Fruit fly (Drosophila melanogaster) whole organism, embryonic: ENCODE data around the gene Kah.

Experiments used
- CG10366 ChIP-seq: fragments of 200-800 bp; sonication (Bioruptor generic); IDR thresholded peaks from 2 replicates; pipeline ENCODE4 v1.3.6; 2022; ENCODE audit warnings: missing biosample characterization, missing genetic modification characterization
- CG10959 ChIP-seq: fragments of 200-800 bp; sonication (Bioruptor generic); IDR thresholded peaks from 2 replicates; pipeline ENCODE4 v1.3.6; 2022; ENCODE audit warnings: missing biosample characterization, missing genetic modification characterization
- CG11560 ChIP-seq: fragments of 200-800 bp; sonication (Bioruptor generic); IDR thresholded peaks from 3 replicates; pipeline ENCODE4 v1.3.6; 2022; ENCODE audit warnings: missing biosample characterization, missing genetic modification characterization
- CG12071 ChIP-seq: fragments of 200-800 bp; sonication (Bioruptor generic); optimal IDR thresholded peaks from 3 replicates; lab custom pipeline; 2018; ENCODE audit warnings: missing biosample characterization, mild to moderate bottlenecking, missing genetic modification characterization
- CG13296 ChIP-seq: fragments of 200-800 bp; sonication (Bioruptor generic); optimal IDR thresholded peaks from 3 replicates; lab custom pipeline; 2018; ENCODE audit warnings: missing biosample characterization, mild to moderate bottlenecking, missing genetic modification characterization
- CG13624 ChIP-seq: fragments of 200-800 bp; sonication (Bioruptor generic); optimal IDR thresholded peaks from 2 replicates; lab custom pipeline; 2016; ENCODE audit warnings: missing biosample characterization, missing genetic modification characterization
- CG15011 ChIP-seq: fragments of 200-800 bp; sonication (Bioruptor generic); optimal IDR thresholded peaks from 3 replicates; lab custom pipeline; 2018; ENCODE audit warnings: missing biosample characterization, mild to moderate bottlenecking, missing genetic modification characterization
- CG15514 ChIP-seq: fragments of 200-800 bp; sonication (Bioruptor generic); optimal IDR thresholded peaks from 3 replicates; lab custom pipeline; 2017; ENCODE audit warnings: missing biosample characterization, missing genetic modification characterization, mild to moderate bottlenecking, moderate library complexity, missing genetic modification reagents
- CG16815 ChIP-seq: fragments of 200-800 bp; sonication (Bioruptor generic); optimal IDR thresholded peaks from 3 replicates; lab custom pipeline; 2017; ENCODE audit warnings: missing biosample characterization, mild to moderate bottlenecking, missing genetic modification characterization
- CG17385 ChIP-seq: fragments of 200-800 bp; sonication (Bioruptor generic); optimal IDR thresholded peaks from 3 replicates; lab custom pipeline; 2018; ENCODE audit warnings: missing biosample characterization, mild to moderate bottlenecking, missing genetic modification characterization
- CG1832 ChIP-seq: fragments of 200-800 bp; sonication (Bioruptor generic); optimal IDR thresholded peaks from 2 replicates; lab custom pipeline; 2017; ENCODE audit warnings: missing biosample characterization, mild to moderate bottlenecking, missing genetic modification characterization, inconsistent platforms
- CG2875 ChIP-seq: fragments of 200-800 bp; sonication (Bioruptor generic); optimal IDR thresholded peaks from 2 replicates; lab custom pipeline; 2017; ENCODE audit warnings: missing biosample characterization, mild to moderate bottlenecking, missing genetic modification characterization, missing genetic modification reagents
- CG32532 ChIP-seq: fragments of 200-800 bp; sonication (Bioruptor generic); IDR thresholded peaks from 2 replicates; pipeline ENCODE4 v1.3.6; 2022; ENCODE audit warnings: missing biosample characterization, missing genetic modification characterization
- CG33557 ChIP-seq: fragments of 200-800 bp; sonication (Bioruptor generic); optimal IDR thresholded peaks from 2 replicates; lab custom pipeline; 2019; ENCODE audit warnings: missing biosample characterization, mild to moderate bottlenecking, missing genetic modification characterization, moderate library complexity
- CG34224 ChIP-seq: fragments of 200-800 bp; sonication (Bioruptor generic); IDR thresholded peaks from 3 replicates; pipeline ENCODE4 v1.3.6; 2022; ENCODE audit warnings: missing biosample characterization, missing genetic modification characterization; ENCODE audit not compliant: partially characterized antibody
- CG4328 ChIP-seq: fragments of 200-800 bp; sonication (Bioruptor generic); optimal IDR thresholded peaks from 3 replicates; lab custom pipeline; 2017; ENCODE audit warnings: missing biosample characterization, missing genetic modification reagents, missing genetic modification characterization
- CG5180 ChIP-seq: fragments of 200-800 bp; sonication (Bioruptor generic); optimal IDR thresholded peaks from 3 replicates; lab custom pipeline; 2017; ENCODE audit warnings: missing biosample characterization, missing genetic modification characterization, mild to moderate bottlenecking, moderate library complexity, missing genetic modification reagents
- CG6175 ChIP-seq: fragments of 200-800 bp; sonication (Bioruptor generic); IDR thresholded peaks from 3 replicates; pipeline ENCODE4 v1.3.6; 2022; ENCODE audit warnings: missing biosample characterization, missing genetic modification characterization
- CG7928 ChIP-seq: fragments of 200-800 bp; sonication (Bioruptor generic); optimal IDR thresholded peaks from 2 replicates; lab custom pipeline; 2017; ENCODE audit warnings: missing biosample characterization, mild to moderate bottlenecking, missing genetic modification characterization
- CHES-1-like ChIP-seq: fragments of 200-800 bp; sonication (Bioruptor generic); optimal IDR thresholded peaks from 2 replicates; lab custom pipeline; 2016; ENCODE audit warnings: missing biosample characterization, missing genetic modification characterization
- Dek ChIP-seq: fragments of 200-800 bp; sonication (Bioruptor generic); optimal IDR thresholded peaks from 3 replicates; lab custom pipeline; 2019; ENCODE audit warnings: missing biosample characterization, mild to moderate bottlenecking, missing genetic modification characterization, moderate library complexity
- ERR ChIP-seq: fragments of 200-800 bp; sonication (Bioruptor generic); optimal IDR thresholded peaks from 2 replicates; lab custom pipeline; 2016; ENCODE audit warnings: missing biosample characterization, missing genetic modification characterization
- Eip74EF ChIP-seq, 2 experiments: fragments of 200-800 bp in 1 of 2; fragments of >200 bp in 1 of 2; sonication (Bioruptor generic) in 1 of 2; optimal IDR thresholded peaks; 2 replicates each; lab custom pipeline; 2017 to 2019; ENCODE audit warnings: missing biosample characterization in 2 of 2, missing genetic modification characterization in 2 of 2, mild to moderate bottlenecking in 1 of 2, moderate library complexity in 1 of 2
- Elba2 ChIP-seq: fragments of 200-800 bp; sonication (Bioruptor generic); optimal IDR thresholded peaks from 3 replicates; lab custom pipeline; 2016; ENCODE audit warnings: missing biosample characterization, missing genetic modification characterization
- HmgD ChIP-seq: fragments of 200-800 bp; sonication (Bioruptor generic); optimal IDR thresholded peaks from 3 replicates; lab custom pipeline; 2016; ENCODE audit warnings: missing biosample characterization, missing genetic modification characterization
- Hmr ChIP-seq: fragments of 200-800 bp; sonication (Bioruptor generic); optimal IDR thresholded peaks from 3 replicates; lab custom pipeline; 2017; ENCODE audit warnings: mild to moderate bottlenecking, missing biosample characterization, missing genetic modification reagents, missing genetic modification characterization
- Hr3 ChIP-seq: fragments of 200-800 bp; sonication (Bioruptor generic); optimal IDR thresholded peaks from 3 replicates; lab custom pipeline; 2016; ENCODE audit warnings: missing biosample characterization, missing genetic modification characterization
- Hr51 ChIP-seq, 2 experiments: fragments of 200-800 bp; sonication (Bioruptor generic); optimal IDR thresholded peaks; 2 replicates in 1 of 2; 3 replicates in 1 of 2; lab custom pipeline; 2016 to 2018; ENCODE audit warnings: missing biosample characterization in 2 of 2, missing genetic modification characterization in 2 of 2, mild to moderate bottlenecking in 1 of 2, moderate library complexity in 1 of 2
- MTF-1 ChIP-seq: fragments of 200-800 bp; sonication (Bioruptor generic); optimal IDR thresholded peaks from 2 replicates; lab custom pipeline; 2018; ENCODE audit warnings: missing biosample characterization, mild to moderate bottlenecking, missing genetic modification characterization, borderline replicate concordance
- Meics ChIP-seq: fragments of 200-800 bp; sonication (Bioruptor generic); optimal IDR thresholded peaks from 2 replicates; lab custom pipeline; 2017; ENCODE audit warnings: missing biosample characterization, mild to moderate bottlenecking, missing genetic modification characterization
- Nf-YA ChIP-seq: fragments of 200-800 bp; sonication (Bioruptor generic); IDR thresholded peaks from 2 replicates; pipeline ENCODE4 v1.3.6; 2022; ENCODE audit warnings: missing biosample characterization, missing genetic modification characterization
- Ravus ChIP-seq: fragments of 200-800 bp; sonication (Bioruptor generic); IDR thresholded peaks from 2 replicates; pipeline ENCODE4 v1.3.6; 2022; ENCODE audit warnings: missing biosample characterization, missing genetic modification characterization
- Sry-δ ChIP-seq: fragments of 200-800 bp; sonication (Bioruptor generic); optimal IDR thresholded peaks from 2 replicates; lab custom pipeline; 2016; ENCODE audit warnings: missing biosample characterization, missing genetic modification characterization
- Xrp1 ChIP-seq: fragments of 200-800 bp; sonication (Bioruptor generic); IDR thresholded peaks from 2 replicates; pipeline ENCODE4 v1.3.6; 2022; ENCODE audit warnings: missing biosample characterization, missing genetic modification characterization
- ac ChIP-seq: fragments of 200-800 bp; sonication (Bioruptor generic); optimal IDR thresholded peaks from 3 replicates; lab custom pipeline; 2017; ENCODE audit warnings: missing biosample characterization, mild to moderate bottlenecking, missing genetic modification characterization
- ap ChIP-seq: fragments of 200-800 bp; sonication (Bioruptor generic); IDR thresholded peaks from 2 replicates; pipeline ENCODE4 v1.3.6; 2022; ENCODE audit warnings: missing biosample characterization, missing genetic modification characterization
- gro ChIP-seq: fragments of 200-800 bp; sonication (Bioruptor generic); optimal IDR thresholded peaks from 2 replicates; lab custom pipeline; 2016; ENCODE audit warnings: missing biosample characterization, missing genetic modification characterization
- hb ChIP-seq: fragments of 200-800 bp; sonication (Bioruptor generic); IDR thresholded peaks from 3 replicates; pipeline ENCODE4 v1.3.6; 2022; ENCODE audit warnings: missing biosample characterization, missing genetic modification characterization; ENCODE audit not compliant: partially characterized antibody
- p53 ChIP-seq: fragments of 200-800 bp; sonication (Bioruptor generic); optimal IDR thresholded peaks from 2 replicates; lab custom pipeline; 2016; ENCODE audit warnings: missing biosample characterization, missing genetic modification characterization
- sc ChIP-seq, 3 experiments: fragments of >200 bp in 2 of 3; fragments of 200-800 bp in 1 of 3; sonication (Bioruptor generic) in 1 of 3; optimal IDR thresholded peaks; 2 replicates in 2 of 3; 3 replicates in 1 of 3; lab custom pipeline; 2017; ENCODE audit warnings: mild to moderate bottlenecking in 1 of 3, missing biosample characterization in 1 of 3, missing genetic modification characterization in 1 of 3, missing genetic modification reagents in 1 of 3
- scrt ChIP-seq: fragments of 200-800 bp; sonication (Bioruptor generic); optimal IDR thresholded peaks from 2 replicates; lab custom pipeline; 2018; ENCODE audit warnings: missing biosample characterization, mild to moderate bottlenecking, missing genetic modification characterization, moderate library complexity
- seq ChIP-seq: fragments of 200-800 bp; sonication (Bioruptor generic); IDR thresholded peaks from 2 replicates; pipeline ENCODE4 v1.3.6; 2022; ENCODE audit warnings: missing biosample characterization, missing genetic modification characterization
- sisA ChIP-seq: fragments of 200-800 bp; sonication (Bioruptor generic); IDR thresholded peaks from 2 replicates; pipeline ENCODE4 v1.3.6; 2022; ENCODE audit warnings: missing biosample characterization, missing genetic modification characterization
- tio ChIP-seq: fragments of 200-800 bp; sonication (Bioruptor generic); optimal IDR thresholded peaks from 2 replicates; lab custom pipeline; 2017; ENCODE audit warnings: missing biosample characterization, missing genetic modification characterization, inconsistent platforms
- usp ChIP-seq: fragments of >200 bp; optimal IDR thresholded peaks from 2 replicates; lab custom pipeline; 2017; ENCODE audit warnings: missing biosample characterization, missing genetic modification characterization
- yki ChIP-seq: fragments of >200 bp; optimal IDR thresholded peaks from 3 replicates; lab custom pipeline; 2018
- zfh1 ChIP-seq: fragments of 200-800 bp; sonication (Bioruptor generic); IDR thresholded peaks from 3 replicates; pipeline ENCODE4 v1.3.6; 2022; ENCODE audit warnings: missing biosample characterization, missing genetic modification characterization

Gene Kah

dm6 chr3L:633272-634254 lies 44.5 kb upstream of the Kah start (continued):
- TF ChIP-seq Ravus (GFP tag; lab: Robert Waterston, UW) (peak; percentile 21; the same call in 1 of the 2 replicates), Hr3 (GFP tag; lab: Kevin White, UChicago) (peak; percentile 83), tio (GFP tag; lab: Kevin White, UChicago) (peak; percentile 84), zfh1 (peak; percentile 93), usp (GFP tag; lab: Kevin White, UChicago) (no peak), CG10366 (GFP tag; lab: Robert Waterston, UW) (peak; percentile 82), Meics (peak; percentile 47), CG34224 (GFP tag; lab: Robert Waterston, UW) (no peak), hb (GFP tag; lab: Robert Waterston, UW) (no peak), CG16815 (GFP tag; lab: Kevin White, UChicago) (peak; percentile 82), Elba2 (GFP tag; lab: Kevin White, UChicago) (no peak), Hr51 (GFP tag; optimal IDR thresholded peaks at IDR 0.05; lab: Kevin White, UChicago) (peak; percentile 57 to 83), ap (GFP tag; lab: Robert Waterston, UW) (peak; percentile 86), sc (optimal IDR thresholded peaks at IDR 0.05; lab: Kevin White, UChicago) (no peak), sc (GFP tag; optimal IDR thresholded peaks at IDR 0.05; lab: Kevin White, UChicago) (peak; percentile 88), CG5180 (GFP tag; lab: Kevin White, UChicago) (peak; percentile 58), CG13296 (GFP tag; lab: Kevin White, UChicago) (no peak), CG15011 (GFP tag; lab: Kevin White, UChicago) (peak; percentile 55), CG33557 (GFP tag; lab: Kevin White, UChicago) (peak; percentile 83), HmgD (GFP tag; lab: Kevin White, UChicago) (peak; percentile 57), CG4328 (GFP tag; lab: Kevin White, UChicago) (peak; percentile 59), CG17385 (peak; percentile 77), seq (GFP tag; lab: Robert Waterston, UW) (peak; percentile 50), yki (lab: Kevin White, UChicago) (no peak), CG15514 (GFP tag; lab: Kevin White, UChicago) (peak; percentile 34), CG2875 (peak; percentile 91), CG1832 (GFP tag; lab: Kevin White, UChicago) (no peak), ERR (peak; percentile 12), Eip74EF (GFP tag; optimal IDR thresholded peaks at IDR 0.05; lab: Kevin White, UChicago) (peak in 1 of 2 experiments; percentile 81), MTF-1 (GFP tag; lab: Kevin White, UChicago) (peak; percentile 47), gro (GFP tag; lab: Kevin White, UChicago) (no peak), scrt (GFP tag; lab: Kevin White, UChicago) (peak; percentile 67), CG7928 (GFP tag; lab: Kevin White, UChicago) (no peak), CG6175 (GFP tag; lab: Robert Waterston, UW) (no peak), Xrp1 (GFP tag; lab: Robert Waterston, UW) (peak; percentile 94), Hmr (GFP tag; lab: Kevin White, UChicago) (peak; percentile 23), Sry-δ (peak; percentile 49), sisA (peak; percentile 89), CHES-1-like (peak; percentile 72), Dek (tag; lab: Kevin White, UChicago) (peak; percentile 67), CG10959 (GFP tag; lab: Robert Waterston, UW) (peak; percentile 83), Nf-YA (GFP tag; lab: Robert Waterston, UW) (peak; percentile 47), p53 (GFP tag; lab: Kevin White, UChicago) (peak; percentile 70), CG32532 (GFP tag; lab: Robert Waterston, UW) (peak; percentile 48; the same call in 1 of the 2 replicates), CG13624 (peak; percentile 46), ac (GFP tag; lab: Kevin White, UChicago) (peak; percentile 56), CG11560 (tag; lab: Robert Waterston, UW) (peak; percentile 49; the same call in 1 of the 3 replicates), CG12071 (GFP tag; lab: Kevin White, UChicago) (peak; percentile 69)
